Worm (Caenorhabditis elegans) whole organism, L4 larva: ENCODE results near the gene hpx-2.

Experiments used
- F10B5.3 ChIP-seq: sonication (generic microtip); optimal IDR thresholded peaks from 2 replicates; lab custom pipeline; 2016; ENCODE audit warnings: mild to moderate bottlenecking, missing genetic modification characterization, missing compliant biosample characterization
- Y48G9A.11 ChIP-seq: fragments of 200-800 bp; sonication (Bioruptor generic); IDR thresholded peaks from 2 replicates; pipeline ENCODE4 v1.3.6; 2022; ENCODE audit warnings: missing genetic modification reagents, missing genetic modification characterization, missing compliant biosample characterization
- Y5F2A.4 ChIP-seq: fragments of 200-800 bp; sonication (Bioruptor generic); optimal IDR thresholded peaks from 2 replicates; lab custom pipeline; 2018; ENCODE audit warnings: mild to moderate bottlenecking, missing genetic modification characterization, missing compliant biosample characterization
- aha-1 ChIP-seq: fragments of 150-350 bp; peaks from one replicate; lab custom pipeline; 2014; ENCODE audit warnings: missing biosample characterization, missing genetic modification characterization
- ceh-32 ChIP-seq: sonication (generic microtip); optimal IDR thresholded peaks from 2 replicates; lab custom pipeline; 2016; ENCODE audit warnings: mild to moderate bottlenecking, missing genetic modification characterization, missing compliant biosample characterization; ENCODE audit not compliant: poor library complexity
- ceh-62 ChIP-seq: sonication (generic microtip); optimal IDR thresholded peaks from 2 replicates; lab custom pipeline; 2017; ENCODE audit warnings: missing biosample characterization, missing genetic modification characterization
- cey-2 ChIP-seq: sonication (generic microtip); optimal IDR thresholded peaks from 3 replicates; lab custom pipeline; 2017; ENCODE audit warnings: missing genetic modification characterization, mild to moderate bottlenecking, missing compliant biosample characterization, antibody characterized with exemption, borderline replicate concordance; ENCODE audit not compliant: insufficient read depth
- daf-12 ChIP-seq: fragments of 150-350 bp; optimal IDR thresholded peaks from 2 replicates; lab custom pipeline; 2014; ENCODE audit warnings: missing biosample characterization, missing genetic modification reagents, missing genetic modification characterization
- daf-19 ChIP-seq: fragments of 200-800 bp; sonication (Bioruptor generic); conservative IDR thresholded peaks from 2 replicates; pipeline ENCODE4 v1.3.6; 2022; ENCODE audit warnings: missing genetic modification characterization, missing compliant biosample characterization
- dmd-6 ChIP-seq: fragments of 200-800 bp; sonication (Bioruptor generic); IDR thresholded peaks from 2 replicates; pipeline ENCODE4 v1.3.6; 2022; ENCODE audit warnings: missing genetic modification reagents, missing genetic modification characterization, missing compliant biosample characterization
- fos-1 ChIP-seq: fragments of 150-350 bp; optimal IDR thresholded peaks from 2 replicates; lab custom pipeline; 2014; ENCODE audit warnings: missing biosample characterization, missing genetic modification characterization
- gei-8 ChIP-seq: fragments of 200-800 bp; sonication (Bioruptor generic); optimal IDR thresholded peaks from 2 replicates; lab custom pipeline; 2018; ENCODE audit warnings: mild to moderate bottlenecking, missing genetic modification characterization, missing compliant biosample characterization
- hlh-11 ChIP-seq: fragments of 200-800 bp; sonication (Bioruptor generic); optimal IDR thresholded peaks from 2 replicates; lab custom pipeline; 2018; ENCODE audit warnings: mild to moderate bottlenecking, missing genetic modification characterization, missing compliant biosample characterization
- hlh-30 ChIP-seq: sonication (generic microtip); optimal IDR thresholded peaks from 2 replicates; lab custom pipeline; 2017; ENCODE audit warnings: antibody characterized with exemption, mild to moderate bottlenecking, missing genetic modification characterization, missing compliant biosample characterization; ENCODE audit not compliant: insufficient read depth
- hmg-1.1 ChIP-seq: fragments of 200-800 bp; sonication (Bioruptor generic); IDR thresholded peaks from 2 replicates; pipeline ENCODE4 v1.3.6; 2022; ENCODE audit warnings: missing genetic modification reagents, missing genetic modification characterization, missing compliant biosample characterization
- lin-1 ChIP-seq: fragments of 200-800 bp; sonication (Bioruptor generic); IDR thresholded peaks from 2 replicates; pipeline ENCODE4 v1.3.6; 2022; ENCODE audit warnings: missing genetic modification reagents, missing genetic modification characterization, missing compliant biosample characterization
- lin-13 ChIP-seq: fragments of 150-350 bp; optimal IDR thresholded peaks from 2 replicates; lab custom pipeline; 2014; ENCODE audit warnings: missing biosample characterization, missing genetic modification reagents, missing genetic modification characterization
- lin-15B ChIP-seq: fragments of 150-350 bp; sonication (generic microtip); optimal IDR thresholded peaks from 3 replicates; lab custom pipeline; 2014; ENCODE audit warnings: missing biosample characterization, missing genetic modification characterization
- lin-29 ChIP-seq: fragments of 200-800 bp; sonication (Bioruptor generic); IDR thresholded peaks from 2 replicates; pipeline ENCODE4 v1.3.6; 2022; ENCODE audit warnings: missing genetic modification reagents, missing genetic modification characterization, missing compliant biosample characterization
- madf-5 ChIP-seq, 2 experiments: fragments of 200-800 bp; sonication (Bioruptor generic); IDR thresholded peaks; 2 replicates each; pipeline ENCODE4 v1.3.6; 2022; ENCODE audit warnings: missing compliant biosample characterization in 2 of 2, missing genetic modification characterization in 2 of 2
- madf-9 ChIP-seq: fragments of 200-800 bp; sonication (Bioruptor generic); conservative IDR thresholded peaks from 2 replicates; pipeline ENCODE4 v1.3.6; 2022; ENCODE audit warnings: missing genetic modification reagents, missing genetic modification characterization, missing compliant biosample characterization
- mdl-1 ChIP-seq, 2 experiments: fragments of 150-350 bp in 1 of 2; sonication (generic microtip) in 1 of 2; optimal IDR thresholded peaks; 2 replicates each; lab custom pipeline; 2014 to 2017; ENCODE audit warnings: missing biosample characterization in 2 of 2, missing genetic modification characterization in 2 of 2
- nhr-11 ChIP-seq: fragments of 150-350 bp; optimal IDR thresholded peaks from 2 replicates; lab custom pipeline; 2014; ENCODE audit warnings: missing biosample characterization, missing genetic modification characterization
- nhr-111 ChIP-seq: fragments of 200-800 bp; sonication (Bioruptor generic); optimal IDR thresholded peaks from 2 replicates; lab custom pipeline; 2018; ENCODE audit warnings: mild to moderate bottlenecking, missing genetic modification characterization, missing compliant biosample characterization
- nhr-237 ChIP-seq: sonication (generic microtip); optimal IDR thresholded peaks from 2 replicates; lab custom pipeline; 2017; ENCODE audit warnings: missing biosample characterization, missing genetic modification characterization
- nhr-25 ChIP-seq: sonication (generic microtip); optimal IDR thresholded peaks from 2 replicates; lab custom pipeline; 2017; ENCODE audit warnings: missing genetic modification characterization, mild to moderate bottlenecking, missing compliant biosample characterization, antibody characterized with exemption, moderate library complexity, borderline replicate concordance; ENCODE audit not compliant: insufficient read depth
- nhr-28 ChIP-seq: fragments of 150-350 bp; optimal IDR thresholded peaks from 2 replicates; lab custom pipeline; 2014; ENCODE audit warnings: missing biosample characterization, missing genetic modification characterization
- nhr-41 ChIP-seq: fragments of 200-800 bp; sonication (Bioruptor generic); IDR thresholded peaks from 2 replicates; pipeline ENCODE4 v1.3.6; 2022; ENCODE audit warnings: missing genetic modification reagents, missing genetic modification characterization, missing compliant biosample characterization
- nhr-6 ChIP-seq: fragments of 150-350 bp; optimal IDR thresholded peaks from 2 replicates; lab custom pipeline; 2014; ENCODE audit warnings: missing biosample characterization, missing genetic modification characterization
- pqm-1 ChIP-seq: sonication (generic microtip); optimal IDR thresholded peaks from 2 replicates; lab custom pipeline; 2017; ENCODE audit warnings: missing biosample characterization, missing genetic modification characterization
- rbr-2 ChIP-seq: sonication (generic microtip); optimal IDR thresholded peaks from 2 replicates; lab custom pipeline; 2016; ENCODE audit warnings: missing genotype, missing genetic modification characterization, missing compliant biosample characterization
- saeg-2 ChIP-seq: fragments of 200-800 bp; sonication (Bioruptor generic); IDR thresholded peaks from 2 replicates; pipeline ENCODE4 v1.3.6; 2022; ENCODE audit warnings: missing genetic modification reagents, missing genetic modification characterization, missing compliant biosample characterization
- set-16 ChIP-seq: fragments of 200-800 bp; sonication (Bioruptor generic); IDR thresholded peaks from 2 replicates; pipeline ENCODE4 v1.3.6; 2022; ENCODE audit warnings: missing genetic modification reagents, missing genetic modification characterization, missing compliant biosample characterization
- skn-1 ChIP-seq: fragments of 150-350 bp; optimal IDR thresholded peaks from 2 replicates; lab custom pipeline; 2014; ENCODE audit warnings: missing biosample characterization, missing genetic modification characterization
- snpc-1.2 ChIP-seq: fragments of 200-800 bp; sonication (Bioruptor generic); IDR thresholded peaks from 2 replicates; pipeline ENCODE4 v1.3.6; 2022; ENCODE audit warnings: missing genetic modification reagents, missing genetic modification characterization, missing compliant biosample characterization
- snpc-4 ChIP-seq: fragments of 150-350 bp; optimal IDR thresholded peaks from 2 replicates; lab custom pipeline; 2014; ENCODE audit warnings: missing biosample characterization, missing genetic modification characterization
- spr-1 ChIP-seq: sonication (generic microtip); optimal IDR thresholded peaks from 2 replicates; lab custom pipeline; 2016; ENCODE audit warnings: mild to moderate bottlenecking, missing genetic modification characterization, missing compliant biosample characterization
- tag-97 ChIP-seq: fragments of 200-800 bp; sonication (Bioruptor generic); IDR thresholded peaks from 2 replicates; pipeline ENCODE4 v1.3.6; 2022; ENCODE audit warnings: missing genetic modification characterization, missing compliant biosample characterization
- unc-130 ChIP-seq: sonication (generic microtip); optimal IDR thresholded peaks from 2 replicates; lab custom pipeline; 2016; ENCODE audit warnings: missing genetic modification reagents, missing genetic modification characterization, missing compliant biosample characterization
- unc-39 ChIP-seq: sonication (generic microtip); optimal IDR thresholded peaks from 2 replicates; lab custom pipeline; 2017; ENCODE audit warnings: missing biosample characterization, missing genetic modification characterization
- unc-62 ChIP-seq, 3 experiments: fragments of 150-350 bp in 1 of 3; sonication (generic microtip); optimal IDR thresholded peaks in 2 of 3; peaks in 1 of 3; 1 replicate in 1 of 3; 2 replicates in 2 of 3; lab custom pipeline; 2014 to 2017; ENCODE audit warnings: missing biosample characterization in 3 of 3, missing genetic modification characterization in 3 of 3, missing genetic modification reagents in 3 of 3, missing genotype in 1 of 3
- vab-7 ChIP-seq: fragments of 200-800 bp; sonication (Bioruptor generic); IDR thresholded peaks from 2 replicates; pipeline ENCODE4 v1.3.6; 2022; ENCODE audit warnings: missing genetic modification reagents, missing genetic modification characterization, missing compliant biosample characterization
- zfp-2 ChIP-seq: sonication (generic microtip); optimal IDR thresholded peaks from 2 replicates; lab custom pipeline; 2016; ENCODE audit warnings: mild to moderate bottlenecking, missing genetic modification characterization, missing compliant biosample characterization
- ztf-11 ChIP-seq: fragments of 150-350 bp; optimal IDR thresholded peaks from 2 replicates; lab custom pipeline; 2014; ENCODE audit warnings: missing biosample characterization, missing genetic modification characterization

The hpx-2 gene

ce11 chrV:13869551-13869950, 19.3 kb downstream of the hpx-2 start:
- TF ChIP-seq hmg-1.1 (GFP tag; lab: Robert Waterston, UW) (no peak), aha-1 (tag; lab: Kevin White, UChicago) (no peak), ceh-32 (tag; lab: Kevin White, UChicago) (no peak), spr-1 (tag; lab: Kevin White, UChicago) (no peak), set-16 (GFP tag; lab: Robert Waterston, UW) (no peak), nhr-41 (no peak), madf-5 (GFP tag; IDR thresholded peaks at IDR 0.05; lab: Robert Waterston, UW) (no peak), tag-97 (GFP tag; lab: Robert Waterston, UW) (no peak), nhr-111 (GFP tag; lab: Kevin White, UChicago) (no peak), nhr-11 (tag; lab: Kevin White, UChicago) (peak; percentile 100), nhr-28 (tag; lab: Kevin White, UChicago) (peak; percentile 89)

- TF ChIP-seq aha-1 (tag; lab: Kevin White, UChicago) (no peak), mdl-1 (tag; optimal IDR thresholded peaks at IDR 0.05; lab: Kevin White, UChicago) (no peak)
- TF ChIP-seq, all 104 proteins: peak for 0
Observed at ce11 chrV:13872895-13873294, 22.6 kb downstream of the hpx-2 start, which contains the start of gene cpt-5. TSS of gene cpt-5 (plus strand) at chrV:13873195.

- no peak for TF ChIP-seq cey-2 (tag; lab: Kevin White, UChicago)
- TF ChIP-seq unc-62 (GFP tag; optimal IDR thresholded peaks at IDR 0.05 in 1 of 2; lab: Kevin White, UChicago), result peak in 1 of 2 experiments; percentile 94
- no peak for TF ChIP-seq unc-62 (tag; optimal IDR thresholded peaks at IDR 0.05; lab: Kevin White, UChicago)
Observed at ce11 chrV:13873323-13873722, 23.1 kb downstream of the hpx-2 start.

- TF ChIP-seq nhr-6 (tag; lab: Kevin White, UChicago), result no peak
- TF ChIP-seq unc-130 (GFP tag; lab: Kevin White, UChicago), result no peak
- no peak for TF ChIP-seq lin-1
- TF ChIP-seq Y48G9A.11 (GFP tag; lab: Robert Waterston, UW), result no peak
- no peak for TF ChIP-seq daf-12 (tag; lab: Kevin White, UChicago)
- no peak for TF ChIP-seq ceh-62 (tag; lab: Kevin White, UChicago)
- no peak for TF ChIP-seq lin-13 (GFP tag; lab: Kevin White, UChicago)
- TF ChIP-seq madf-9 (GFP tag; lab: Robert Waterston, UW), result no peak
- no peak for TF ChIP-seq lin-15B (tag; lab: Kevin White, UChicago)
- no peak for TF ChIP-seq zfp-2 (tag; lab: Kevin White, UChicago)
- TF ChIP-seq lin-29 (GFP tag; lab: Robert Waterston, UW), result no peak
- TF ChIP-seq ceh-32 (tag; lab: Kevin White, UChicago), result no peak
- no peak for TF ChIP-seq dmd-6 (GFP tag; lab: Robert Waterston, UW)
- TF ChIP-seq hlh-30 (tag; lab: Kevin White, UChicago), result no peak
- TF ChIP-seq, all 104 proteins: peak for 0
Observed at ce11 chrV:13876529-13876928, 26.3 kb downstream of the hpx-2 start, which contains the start of gene T22G5.1. TSS of gene T22G5.1 (plus strand) at chrV:13876829.

- TF ChIP-seq vab-7 (GFP tag; lab: Robert Waterston, UW) (no peak), spr-1 (tag; lab: Kevin White, UChicago) (no peak), snpc-4 (tag; lab: Kevin White, UChicago) (no peak), zfp-2 (tag; lab: Kevin White, UChicago) (no peak), Y5F2A.4 (GFP tag; lab: Kevin White, UChicago) (no peak), F10B5.3 (tag; lab: Kevin White, UChicago) (no peak), unc-39 (tag; lab: Kevin White, UChicago) (no peak), saeg-2 (no peak), hlh-11 (peak; percentile 80), daf-12 (tag; lab: Kevin White, UChicago) (no peak), skn-1 (tag; lab: Kevin White, UChicago) (no peak), fos-1 (tag; lab: Kevin White, UChicago) (no peak), daf-19 (no peak), rbr-2 (tag; lab: Kevin White, UChicago) (no peak), gei-8 (GFP tag; lab: Kevin White, UChicago) (no peak), nhr-237 (tag; lab: Kevin White, UChicago) (no peak), ztf-11 (tag; lab: Kevin White, UChicago) (no peak), pqm-1 (peak; percentile 61), nhr-25 (tag; lab: Kevin White, UChicago) (no peak), snpc-1.2 (GFP tag; lab: Robert Waterston, UW) (no peak)
Observed at ce11 chrV:13878226-13878625, 28.0 kb downstream of the hpx-2 start.
